Worm (Caenorhabditis elegans) whole organism, young adult: Measurements from ENCODE around the gene R07E4.3.

Source experiments
- C17E4.6 ChIP-seq: fragments of 200-800 bp; sonication (Bioruptor generic); IDR thresholded peaks from 2 replicates; pipeline ENCODE4 v1.3.6; 2022; ENCODE audit warnings: missing genetic modification reagents, missing genetic modification characterization, missing compliant biosample characterization
- F10E7.11 ChIP-seq: sonication (generic microtip); optimal IDR thresholded peaks from 2 replicates; lab custom pipeline; 2017; ENCODE audit warnings: mild to moderate bottlenecking, missing genetic modification characterization, moderate library complexity, missing compliant biosample characterization
- F22D6.2 ChIP-seq: sonication (generic microtip); optimal IDR thresholded peaks from 2 replicates; lab custom pipeline; 2016; ENCODE audit warnings: mild to moderate bottlenecking, missing genetic modification characterization, missing compliant biosample characterization
- F37B4.10 ChIP-seq: fragments of 200-800 bp; sonication (Bioruptor generic); IDR thresholded peaks from 2 replicates; pipeline ENCODE4 v1.3.6; 2022; ENCODE audit warnings: missing genetic modification characterization, missing compliant biosample characterization
- F52B5.7 ChIP-seq: sonication (generic microtip); optimal IDR thresholded peaks from 2 replicates; lab custom pipeline; 2016; ENCODE audit warnings: mild to moderate bottlenecking, missing genetic modification characterization, missing compliant biosample characterization
- F57C9.4 ChIP-seq: sonication (generic microtip); optimal IDR thresholded peaks from 2 replicates; lab custom pipeline; 2017; ENCODE audit warnings: mild to moderate bottlenecking, missing genetic modification characterization, missing compliant biosample characterization
- K12H6.12 ChIP-seq: fragments of 200-800 bp; sonication (Bioruptor generic); optimal IDR thresholded peaks from 2 replicates; lab custom pipeline; 2018; ENCODE audit warnings: mild to moderate bottlenecking, missing genetic modification characterization, missing compliant biosample characterization
- Y95B8A.8 ChIP-seq: fragments of 200-800 bp; sonication (Bioruptor generic); IDR thresholded peaks from 2 replicates; pipeline ENCODE4 v1.3.6; 2022; ENCODE audit warnings: missing genetic modification reagents, missing genetic modification characterization, missing compliant biosample characterization
- aptf-2 ChIP-seq: fragments of 200-800 bp; sonication (Bioruptor generic); conservative IDR thresholded peaks from 2 replicates; pipeline ENCODE4 v1.3.6; 2022; ENCODE audit warnings: missing genetic modification reagents, missing genetic modification characterization, missing compliant biosample characterization
- athp-1 ChIP-seq: sonication (generic microtip); optimal IDR thresholded peaks from 2 replicates; lab custom pipeline; 2017; ENCODE audit warnings: mild to moderate bottlenecking, missing genetic modification characterization, missing compliant biosample characterization
- attf-5 ChIP-seq: fragments of 200-800 bp; sonication (Bioruptor generic); optimal IDR thresholded peaks from 2 replicates; lab custom pipeline; 2018; ENCODE audit warnings: mild to moderate bottlenecking, missing genetic modification characterization, missing compliant biosample characterization
- attf-6 ChIP-seq: fragments of 200-800 bp; sonication (Bioruptor generic); IDR thresholded peaks from 2 replicates; pipeline ENCODE4 v1.3.6; 2022; ENCODE audit warnings: missing genetic modification reagents, missing genetic modification characterization, missing compliant biosample characterization
- cebp-2 ChIP-seq: fragments of 200-800 bp; sonication (Bioruptor generic); IDR thresholded peaks from 2 replicates; pipeline ENCODE4 v1.3.6; 2022; ENCODE audit warnings: missing genetic modification characterization, missing compliant biosample characterization
- ceh-100 ChIP-seq: fragments of 200-800 bp; sonication (Bioruptor generic); IDR thresholded peaks from 2 replicates; pipeline ENCODE4 v1.3.6; 2022; ENCODE audit warnings: missing genetic modification reagents, missing genetic modification characterization, missing compliant biosample characterization
- ceh-58 ChIP-seq: fragments of 200-800 bp; sonication (Bioruptor generic); IDR thresholded peaks from 2 replicates; pipeline ENCODE4 v1.3.6; 2022; ENCODE audit warnings: missing genetic modification characterization, missing compliant biosample characterization
- ceh-79 ChIP-seq: sonication (generic microtip); optimal IDR thresholded peaks from 2 replicates; lab custom pipeline; 2017; ENCODE audit warnings: mild to moderate bottlenecking, missing genetic modification characterization, missing compliant biosample characterization
- ceh-91 ChIP-seq: fragments of 200-800 bp; sonication (Bioruptor generic); IDR thresholded peaks from 2 replicates; pipeline ENCODE4 v1.3.6; 2022; ENCODE audit warnings: missing genetic modification reagents, missing genetic modification characterization, missing compliant biosample characterization
- egl-18 ChIP-seq: fragments of 200-800 bp; sonication (Bioruptor generic); IDR thresholded peaks from 2 replicates; pipeline ENCODE4 v1.3.6; 2022; ENCODE audit warnings: missing genetic modification reagents, missing genetic modification characterization, missing compliant biosample characterization
- egrh-3 ChIP-seq: fragments of 200-800 bp; sonication (Bioruptor generic); IDR thresholded peaks from 2 replicates; pipeline ENCODE4 v1.3.6; 2022; ENCODE audit warnings: missing genetic modification reagents, missing genetic modification characterization, missing compliant biosample characterization
- ekl-4 ChIP-seq: fragments of 200-800 bp; sonication (Bioruptor generic); IDR thresholded peaks from 2 replicates; pipeline ENCODE4 v1.3.6; 2022; ENCODE audit warnings: missing genetic modification reagents, missing genetic modification characterization, missing compliant biosample characterization
- fkh-3 ChIP-seq: sonication (generic microtip); optimal IDR thresholded peaks from 2 replicates; lab custom pipeline; 2016; ENCODE audit warnings: mild to moderate bottlenecking, missing genetic modification characterization, missing compliant biosample characterization
- hlh-12 ChIP-seq: sonication (generic microtip); optimal IDR thresholded peaks from 2 replicates; lab custom pipeline; 2016; ENCODE audit warnings: missing genetic modification characterization, missing compliant biosample characterization
- hmg-1.2 ChIP-seq: fragments of 200-800 bp; sonication (Bioruptor generic); IDR thresholded peaks from 2 replicates; pipeline ENCODE4 v1.3.6; 2022; ENCODE audit warnings: missing genetic modification reagents, missing genetic modification characterization, missing compliant biosample characterization
- hsf-1 ChIP-seq: fragments of 200-800 bp; sonication (Bioruptor generic); IDR thresholded peaks from 2 replicates; pipeline ENCODE4 v1.3.6; 2022; ENCODE audit warnings: missing genetic modification reagents, missing genetic modification characterization, missing compliant biosample characterization
- lag-1 ChIP-seq: fragments of 200-800 bp; sonication (Bioruptor generic); IDR thresholded peaks from 2 replicates; pipeline ENCODE4 v1.3.6; 2022; ENCODE audit warnings: missing genetic modification reagents, missing genetic modification characterization, missing compliant biosample characterization
- lsl-1 ChIP-seq: fragments of 200-800 bp; sonication (Bioruptor generic); optimal IDR thresholded peaks from 2 replicates; lab custom pipeline; 2018; ENCODE audit warnings: mild to moderate bottlenecking, missing genetic modification characterization, moderate library complexity, missing compliant biosample characterization
- lsy-27 ChIP-seq: sonication (generic microtip); optimal IDR thresholded peaks from 2 replicates; lab custom pipeline; 2017; ENCODE audit warnings: missing genetic modification characterization, mild to moderate bottlenecking, missing compliant biosample characterization, antibody characterized with exemption, missing genotype, borderline replicate concordance; ENCODE audit not compliant: insufficient read depth
- nfya-1 ChIP-seq: sonication (generic microtip); optimal IDR thresholded peaks from 2 replicates; lab custom pipeline; 2017; ENCODE audit warnings: antibody characterized with exemption, missing compliant biosample characterization, missing genetic modification characterization, borderline replicate concordance; ENCODE audit not compliant: insufficient read depth
- nfya-2 ChIP-seq: fragments of 200-800 bp; sonication (Bioruptor generic); IDR thresholded peaks from 2 replicates; pipeline ENCODE4 v1.3.6; 2022; ENCODE audit warnings: missing genetic modification reagents, missing genetic modification characterization, missing compliant biosample characterization
- sea-2 ChIP-seq: fragments of 200-800 bp; sonication (Bioruptor generic); IDR thresholded peaks from 2 replicates; pipeline ENCODE4 v1.3.6; 2022; ENCODE audit warnings: missing genetic modification characterization, missing compliant biosample characterization
- snpc-1.3 ChIP-seq: sonication (generic microtip); optimal IDR thresholded peaks from 2 replicates; lab custom pipeline; 2017; ENCODE audit warnings: missing genetic modification characterization, mild to moderate bottlenecking, missing compliant biosample characterization, antibody characterized with exemption, moderate library complexity, missing genotype, missing genetic modification reagents; ENCODE audit not compliant: insufficient read depth
- snpc-3.4 ChIP-seq: sonication (generic microtip); optimal IDR thresholded peaks from 2 replicates; lab custom pipeline; 2017; ENCODE audit warnings: missing genetic modification characterization, mild to moderate bottlenecking, missing compliant biosample characterization, antibody characterized with exemption, moderate library complexity, missing genotype, missing genetic modification reagents
- tbp1 ChIP-seq: fragments of 200-800 bp; sonication (Bioruptor generic); optimal IDR thresholded peaks from 2 replicates; lab custom pipeline; 2018; ENCODE audit warnings: mild to moderate bottlenecking, missing genetic modification characterization, missing compliant biosample characterization
- tbx-9 ChIP-seq: sonication (generic microtip); optimal IDR thresholded peaks from 2 replicates; lab custom pipeline; 2016; ENCODE audit warnings: borderline replicate concordance, missing genetic modification characterization, inconsistent platforms, missing compliant biosample characterization
- unc-130 ChIP-seq: sonication (generic microtip); optimal IDR thresholded peaks from 2 replicates; lab custom pipeline; 2016; ENCODE audit warnings: missing genetic modification reagents, missing genetic modification characterization, missing compliant biosample characterization
- unc-62 ChIP-seq: fragments of 150-350 bp; optimal IDR thresholded peaks from 2 replicates; lab custom pipeline; 2014; ENCODE audit warnings: missing biosample characterization, missing genetic modification reagents, missing genetic modification characterization
- ztf-18 ChIP-seq: sonication (generic microtip); optimal IDR thresholded peaks from 2 replicates; lab custom pipeline; 2016; ENCODE audit warnings: missing genotype, mild to moderate bottlenecking, missing genetic modification characterization, missing compliant biosample characterization
- ztf-28 ChIP-seq: fragments of 200-800 bp; sonication (Bioruptor generic); IDR thresholded peaks from 2 replicates; pipeline ENCODE4 v1.3.6; 2022; ENCODE audit warnings: missing genetic modification reagents, missing genetic modification characterization, missing compliant biosample characterization

Gene R07E4.3

ce11 chrX:5984581-5985039 lies 31.4 kb downstream of the R07E4.3 start, which contains the start of gene klp-13 (continued):
- TF ChIP-seq ceh-91 (no peak), Y95B8A.8 (GFP tag; lab: Robert Waterston, UW) (no peak), unc-62 (GFP tag; lab: Kevin White, UChicago) (no peak), attf-6 (GFP tag; lab: Robert Waterston, UW) (no peak), ceh-79 (tag; lab: Kevin White, UChicago) (no peak), athp-1 (no peak), egl-18 (no peak), F22D6.2 (tag; lab: Kevin White, UChicago) (no peak), lsl-1 (GFP tag; lab: Kevin White, UChicago) (no peak), C17E4.6 (GFP tag; lab: Robert Waterston, UW) (no peak), lsy-27 (tag; lab: Kevin White, UChicago) (no peak), hmg-1.2 (GFP tag; lab: Robert Waterston, UW) (peak; percentile 87), snpc-1.3 (tag; lab: Kevin White, UChicago) (no peak), ceh-100 (GFP tag; lab: Robert Waterston, UW) (no peak), ztf-18 (tag; lab: Kevin White, UChicago) (peak; percentile 30), attf-5 (GFP tag; lab: Kevin White, UChicago) (peak; percentile 82), K12H6.12 (tag; lab: Kevin White, UChicago) (peak; percentile 90), ceh-58 (GFP tag; lab: Robert Waterston, UW) (no peak), snpc-3.4 (tag; lab: Kevin White, UChicago) (no peak), hsf-1 (GFP tag; lab: Robert Waterston, UW) (no peak), F57C9.4 (tag; lab: Kevin White, UChicago) (no peak), hlh-12 (tag; lab: Kevin White, UChicago) (no peak), aptf-2 (GFP tag; lab: Robert Waterston, UW) (no peak), egrh-3 (no peak; the same call in 1 of the 2 replicates), ztf-28 (no peak), nfya-2 (GFP tag; lab: Robert Waterston, UW) (no peak), lag-1 (GFP tag; lab: Robert Waterston, UW) (no peak), tbx-9 (tag; lab: Kevin White, UChicago) (no peak), nfya-1 (tag; lab: Kevin White, UChicago) (no peak), tbp1 (peak; percentile 52), sea-2 (GFP tag; lab: Robert Waterston, UW) (no peak), F52B5.7 (tag; lab: Kevin White, UChicago) (no peak), F37B4.10 (GFP tag; lab: Robert Waterston, UW) (0 out of 2 replicates have a peak, but pooled peaks have one; percentile 86), fkh-3 (tag; lab: Kevin White, UChicago) (no peak), F10E7.11 (tag; lab: Kevin White, UChicago) (no peak), cebp-2 (GFP tag; lab: Robert Waterston, UW) (no peak)

- TF ChIP-seq unc-130 (GFP tag; lab: Kevin White, UChicago), result no peak
- no peak for TF ChIP-seq ekl-4 (GFP tag; lab: Robert Waterston, UW)
- TF ChIP-seq, all 124 proteins: peak for 0
Measured at ce11 chrX:5985720-5986119, 32.5 kb downstream of the R07E4.3 start.
